Worm (Caenorhabditis elegans) whole organism, late embryonic: ENCODE measurements around the gene C32C4.3.

Experiments used
- C08G9.2 ChIP-seq: sonication (generic microtip); optimal IDR thresholded peaks from 2 replicates; lab custom pipeline; 2016; ENCODE audit warnings: mild to moderate bottlenecking, missing genetic modification characterization, moderate library complexity, missing compliant biosample characterization
- C38D4.7 ChIP-seq: fragments of 200-800 bp; sonication (Bioruptor generic); optimal IDR thresholded peaks from 2 replicates; lab custom pipeline; 2018; ENCODE audit warnings: mild to moderate bottlenecking, missing genetic modification characterization, moderate library complexity, missing compliant biosample characterization
- K02D7.2 ChIP-seq: sonication (generic microtip); optimal IDR thresholded peaks from 2 replicates; lab custom pipeline; 2017; ENCODE audit warnings: mild to moderate bottlenecking, missing genetic modification characterization, missing compliant biosample characterization
- T23F11.4 ChIP-seq: fragments of 200-800 bp; sonication (Bioruptor generic); optimal IDR thresholded peaks from 2 replicates; lab custom pipeline; 2018; ENCODE audit warnings: mild to moderate bottlenecking, missing genetic modification characterization, missing compliant biosample characterization
- Y22D7AL.16 ChIP-seq: sonication (generic microtip); optimal IDR thresholded peaks from 2 replicates; lab custom pipeline; 2016; ENCODE audit warnings: missing genetic modification characterization, missing compliant biosample characterization
- ceh-14 ChIP-seq: sonication (generic microtip); optimal IDR thresholded peaks from 2 replicates; lab custom pipeline; 2016; ENCODE audit warnings: missing genotype, missing genetic modification characterization, missing compliant biosample characterization
- ceh-2 ChIP-seq: sonication (generic microtip); optimal IDR thresholded peaks from 2 replicates; lab custom pipeline; 2016; ENCODE audit warnings: missing genotype, missing genetic modification characterization, missing compliant biosample characterization
- ceh-24 ChIP-seq: sonication (generic microtip); optimal IDR thresholded peaks from 2 replicates; lab custom pipeline; 2016; ENCODE audit warnings: mild to moderate bottlenecking, missing genetic modification characterization, missing compliant biosample characterization
- ceh-45 ChIP-seq: fragments of 200-800 bp; sonication (Bioruptor generic); IDR thresholded peaks from 2 replicates; pipeline ENCODE4 v1.3.6; 2022; ENCODE audit warnings: missing genetic modification reagents, missing genetic modification characterization, missing compliant biosample characterization
- ceh-48 ChIP-seq: sonication (generic microtip); optimal IDR thresholded peaks from 2 replicates; lab custom pipeline; 2016; ENCODE audit warnings: missing genetic modification characterization, inconsistent platforms, missing compliant biosample characterization
- ceh-9 ChIP-seq: sonication (generic microtip); optimal IDR thresholded peaks from 2 replicates; lab custom pipeline; 2016; ENCODE audit warnings: mild to moderate bottlenecking, missing genetic modification characterization, inconsistent platforms, missing compliant biosample characterization
- che-1 ChIP-seq: sonication (generic microtip); optimal IDR thresholded peaks from 2 replicates; lab custom pipeline; 2016; ENCODE audit warnings: mild to moderate bottlenecking, missing genetic modification characterization, missing compliant biosample characterization
- dve-1 ChIP-seq: sonication (generic microtip); optimal IDR thresholded peaks from 2 replicates; lab custom pipeline; 2017; ENCODE audit warnings: antibody characterized with exemption, mild to moderate bottlenecking, missing genetic modification characterization, missing compliant biosample characterization
- ets-4 ChIP-seq: sonication (generic microtip); optimal IDR thresholded peaks from 2 replicates; lab custom pipeline; 2016; ENCODE audit warnings: missing genetic modification characterization, missing compliant biosample characterization
- eyg-1 ChIP-seq: sonication (generic microtip); optimal IDR thresholded peaks from 2 replicates; lab custom pipeline; 2016; ENCODE audit warnings: missing genotype, missing genetic modification characterization, missing compliant biosample characterization
- fkh-10 ChIP-seq: fragments of 150-350 bp; optimal IDR thresholded peaks from 2 replicates; lab custom pipeline; 2014; ENCODE audit warnings: missing biosample characterization, missing genetic modification reagents, missing genetic modification characterization
- gmeb-2 ChIP-seq: sonication (generic microtip); optimal IDR thresholded peaks from 2 replicates; lab custom pipeline; 2016; ENCODE audit warnings: missing genetic modification characterization, inconsistent platforms, missing compliant biosample characterization
- hlh-13 ChIP-seq: fragments of 200-800 bp; sonication (Bioruptor generic); optimal IDR thresholded peaks from 2 replicates; lab custom pipeline; 2018; ENCODE audit warnings: mild to moderate bottlenecking, missing genetic modification characterization, missing compliant biosample characterization
- hlh-30 ChIP-seq: sonication (generic microtip); optimal IDR thresholded peaks from 2 replicates; lab custom pipeline; 2017; ENCODE audit warnings: antibody characterized with exemption, missing genetic modification characterization, missing compliant biosample characterization; ENCODE audit not compliant: insufficient read depth
- hlh-8 ChIP-seq: sonication (generic microtip); optimal IDR thresholded peaks from 2 replicates; lab custom pipeline; 2016; ENCODE audit warnings: missing genotype, missing genetic modification characterization, missing compliant biosample characterization
- lin-11 ChIP-seq: fragments of 200-800 bp; sonication (Bioruptor generic); optimal IDR thresholded peaks from 2 replicates; lab custom pipeline; 2018; ENCODE audit warnings: mild to moderate bottlenecking, missing genetic modification characterization, missing compliant biosample characterization
- nfya-1 ChIP-seq: sonication (generic microtip); optimal IDR thresholded peaks from 2 replicates; lab custom pipeline; 2017; ENCODE audit warnings: missing genetic modification characterization, mild to moderate bottlenecking, missing compliant biosample characterization, antibody characterized with exemption, moderate library complexity
- pag-3 ChIP-seq: sonication (generic microtip); optimal IDR thresholded peaks from 2 replicates; lab custom pipeline; 2016; ENCODE audit warnings: missing compliant biosample characterization, missing genetic modification characterization, borderline replicate concordance
- pat-9 ChIP-seq: fragments of 200-800 bp; sonication (Bioruptor generic); optimal IDR thresholded peaks from 2 replicates; lab custom pipeline; 2018; ENCODE audit warnings: mild to moderate bottlenecking, missing genetic modification characterization, moderate library complexity, missing compliant biosample characterization
- pax-1 ChIP-seq: fragments of 150-350 bp; optimal IDR thresholded peaks from 2 replicates; lab custom pipeline; 2014; ENCODE audit warnings: missing biosample characterization, missing genetic modification characterization
- pha-2 ChIP-seq: sonication (generic microtip); optimal IDR thresholded peaks from 2 replicates; lab custom pipeline; 2017; ENCODE audit warnings: mild to moderate bottlenecking, missing genetic modification characterization, missing compliant biosample characterization
- pqm-1 ChIP-seq: sonication (generic microtip); optimal IDR thresholded peaks from 2 replicates; lab custom pipeline; 2016; ENCODE audit warnings: missing genetic modification characterization, missing compliant biosample characterization
- pros-1 ChIP-seq: fragments of 150-350 bp; optimal IDR thresholded peaks from 2 replicates; lab custom pipeline; 2014; ENCODE audit warnings: missing biosample characterization, missing genetic modification reagents, missing genetic modification characterization
- rnt-1 ChIP-seq: sonication (generic microtip); optimal IDR thresholded peaks from 2 replicates; lab custom pipeline; 2016; ENCODE audit warnings: missing genetic modification characterization, missing compliant biosample characterization
- sox-2 ChIP-seq: fragments of 200-800 bp; sonication (Bioruptor generic); IDR thresholded peaks from 2 replicates; pipeline ENCODE4 v1.3.6; 2022; ENCODE audit warnings: missing genetic modification reagents, missing genetic modification characterization, missing compliant biosample characterization
- sox-4 ChIP-seq: sonication (generic microtip); optimal IDR thresholded peaks from 2 replicates; lab custom pipeline; 2017; ENCODE audit warnings: mild to moderate bottlenecking, missing genetic modification characterization, inconsistent platforms, missing compliant biosample characterization
- tbx-2 ChIP-seq: sonication (generic microtip); optimal IDR thresholded peaks from 2 replicates; lab custom pipeline; 2016; ENCODE audit warnings: missing genetic modification characterization, missing compliant biosample characterization
- ttx-3 ChIP-seq: sonication (generic microtip); optimal IDR thresholded peaks from 2 replicates; lab custom pipeline; 2016; ENCODE audit warnings: missing genetic modification reagents, missing genetic modification characterization, missing compliant biosample characterization
- unc-3 ChIP-seq, 2 experiments: fragments of 200-800 bp in 1 of 2; sonication (Bioruptor generic) in 1 of 2; sonication (generic microtip) in 1 of 2; conservative IDR thresholded peaks in 1 of 2; optimal IDR thresholded peaks in 1 of 2; 2 replicates each; pipeline versions ENCODE4 v1.3.6 to Lab custom; 2016 to 2022; ENCODE audit warnings: missing compliant biosample characterization in 2 of 2, missing genetic modification characterization in 2 of 2, missing genetic modification reagents in 1 of 2
- unc-42 ChIP-seq: sonication (generic microtip); optimal IDR thresholded peaks from 2 replicates; lab custom pipeline; 2016; ENCODE audit warnings: missing genotype, missing genetic modification characterization, missing compliant biosample characterization
- unc-55 ChIP-seq: sonication (generic microtip); optimal IDR thresholded peaks from 2 replicates; lab custom pipeline; 2017; ENCODE audit warnings: missing biosample characterization, missing genetic modification reagents, missing genetic modification characterization
- unc-86 ChIP-seq: sonication (generic microtip); optimal IDR thresholded peaks from 2 replicates; lab custom pipeline; 2016; ENCODE audit warnings: missing genetic modification characterization, missing compliant biosample characterization
- ztf-16 ChIP-seq: sonication (generic microtip); optimal IDR thresholded peaks from 2 replicates; lab custom pipeline; 2017; ENCODE audit warnings: missing genetic modification characterization, missing compliant biosample characterization

The C32C4.3 gene

ce11 chrV:10687601-10688000, 40.7 kb upstream of the C32C4.3 start, which contains the start of gene F29F11.20:
Gene F29F11.20, plus strand, starts transcription at chrV:10687901.
- TF ChIP-seq sox-4 (tag; lab: Kevin White, UChicago) (no peak), ceh-14 (tag; lab: Kevin White, UChicago) (no peak), pax-1 (no peak), tbx-2 (no peak), ztf-16 (tag; lab: Kevin White, UChicago) (no peak), pqm-1 (tag; lab: Kevin White, UChicago) (no peak), pag-3 (tag; lab: Kevin White, UChicago) (no peak), fkh-10 (GFP tag; lab: Kevin White, UChicago) (no peak), pros-1 (no peak), C38D4.7 (GFP tag; lab: Kevin White, UChicago) (no peak), ceh-45 (GFP tag; lab: Robert Waterston, UW) (no peak), ceh-9 (tag; lab: Kevin White, UChicago) (no peak), C08G9.2 (tag; lab: Kevin White, UChicago) (no peak), lin-11 (tag; lab: Kevin White, UChicago) (no peak), ceh-2 (tag; lab: Kevin White, UChicago) (no peak), ttx-3 (no peak), hlh-13 (GFP tag; lab: Kevin White, UChicago) (no peak), dve-1 (tag; lab: Kevin White, UChicago) (no peak), hlh-8 (tag; lab: Kevin White, UChicago) (no peak), nfya-1 (no peak)

DNA sequence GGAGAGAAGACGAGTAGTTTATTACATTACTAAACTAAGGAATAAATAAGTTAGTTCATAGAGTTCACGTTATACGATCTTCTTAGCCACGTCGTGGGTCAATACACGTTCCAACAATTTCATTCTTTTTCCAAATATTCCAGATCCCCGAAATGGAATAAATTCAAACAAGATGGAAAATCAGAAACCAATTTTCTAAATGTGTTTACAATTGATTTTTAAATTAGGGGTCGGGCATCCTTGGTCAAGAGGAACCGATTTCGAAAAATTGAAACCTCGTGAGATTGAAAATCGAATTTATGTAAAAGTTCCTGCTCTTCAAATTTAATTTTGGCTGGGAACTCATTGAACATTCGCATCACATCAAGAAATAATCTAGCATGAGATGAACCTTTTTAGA, 37.8 kb upstream of the C32C4.3 start:
- TF ChIP-seq ets-4 (tag; lab: Kevin White, UChicago) (no peak), unc-42 (tag; lab: Kevin White, UChicago) (no peak)
- TF ChIP-seq, all 69 proteins: peak for 0

ce11 chrV:10683458-10683857, 36.5 kb upstream of the C32C4.3 start:
- no peak for TF ChIP-seq pha-2 (tag; lab: Kevin White, UChicago)
- TF ChIP-seq sox-2 (GFP tag; lab: Robert Waterston, UW): no peak
- no peak for TF ChIP-seq unc-3 (GFP tag; conservative IDR thresholded peaks at IDR 0.05; lab: Robert Waterston, UW)
- no peak for TF ChIP-seq unc-3 (tag; optimal IDR thresholded peaks at IDR 0.05; lab: Kevin White, UChicago)
- no peak for TF ChIP-seq K02D7.2 (tag; lab: Kevin White, UChicago)
- TF ChIP-seq unc-86 (tag; lab: Kevin White, UChicago): no peak
- no peak for TF ChIP-seq ceh-2 (tag; lab: Kevin White, UChicago)
- TF ChIP-seq T23F11.4 (GFP tag; lab: Kevin White, UChicago): no peak
- no peak for TF ChIP-seq ceh-48
- no peak for TF ChIP-seq pqm-1 (tag; lab: Kevin White, UChicago)
- no peak for TF ChIP-seq ceh-24 (tag; lab: Kevin White, UChicago)
- no peak for TF ChIP-seq rnt-1 (tag; lab: Kevin White, UChicago)
- no peak for TF ChIP-seq gmeb-2
- TF ChIP-seq pag-3 (tag; lab: Kevin White, UChicago): no peak
- TF ChIP-seq unc-55: no peak
- TF ChIP-seq eyg-1 (tag; lab: Kevin White, UChicago): no peak
- TF ChIP-seq pax-1: no peak

- TF ChIP-seq Y22D7AL.16 (tag; lab: Kevin White, UChicago) (no peak), gmeb-2 (no peak), hlh-30 (tag; lab: Kevin White, UChicago) (no peak), hlh-8 (tag; lab: Kevin White, UChicago) (no peak), pat-9 (tag; lab: Kevin White, UChicago) (no peak), che-1 (tag; lab: Kevin White, UChicago) (no peak)
Observed at ce11 chrV:10682122-10682521, 35.2 kb upstream of the C32C4.3 start, which contains the start of gene gsp-1. Gene gsp-1, plus strand, starts transcription at chrV:10682422.
